Worm (Caenorhabditis elegans): Measurements from ENCODE around the gene syf-2.
A peak's percentile ranks its signal among the peaks of the same experiment; 100 is the strongest.

The syf-2 gene

ce11 chrIII:7207903-7208497, 46.1 kb upstream of the syf-2 start, which contains the start of gene rpl-6 (continued):
- TF ChIP-seq F44E2.7 (GFP tag; IDR thresholded peaks at IDR 0.05) (no peak), gei-8 (GFP tag; optimal IDR thresholded peaks at IDR 0.05) (peak; percentile 17), duxl-1 (tag; optimal IDR thresholded peaks at IDR 0.05; ENCODE audit: poor library complexity) (peak; percentile 64), egl-27 (tag; optimal IDR thresholded peaks at IDR 0.05) (peak; percentile 23), mdt-29 (GFP tag; IDR thresholded peaks at IDR 0.05) (no peak), daf-8 (GFP tag; IDR thresholded peaks at IDR 0.05) (no peak), nhr-6 (tag; optimal IDR thresholded peaks at IDR 0.05) (peak; percentile 90), ctbp-1 (GFP tag; IDR thresholded peaks at IDR 0.05) (peak; percentile 46; the same call in 1 of the 2 replicates), tra-1 (GFP tag; IDR thresholded peaks at IDR 0.05) (peak; percentile 20; the same call in 1 of the 2 replicates), zag-1 (tag; optimal IDR thresholded peaks at IDR 0.05) (no peak), hlh-11 (tag; optimal IDR thresholded peaks at IDR 0.05) (peak; percentile 74), nhr-41 (GFP tag; IDR thresholded peaks at IDR 0.05) (no peak)

ce11 chrIII:7203130-7203775, 41.3 kb upstream of the syf-2 start:
- TF ChIP-seq ztf-11 (tag; optimal IDR thresholded peaks at IDR 0.05) (no peak), hmg-1.1 (GFP tag; IDR thresholded peaks at IDR 0.05) (no peak), dmd-8 (GFP tag; IDR thresholded peaks at IDR 0.05) (no peak), vab-7 (GFP tag; IDR thresholded peaks at IDR 0.05) (no peak), ceh-32 (tag; optimal IDR thresholded peaks at IDR 0.05; ENCODE audit: poor library complexity) (no peak), tra-1 (GFP tag; IDR thresholded peaks at IDR 0.05) (0 out of 2 replicates have a peak, but pooled peaks have one; percentile 37), nhr-28 (tag; optimal IDR thresholded peaks at IDR 0.05) (peak; percentile 66), ZK337.2 (GFP tag; IDR thresholded peaks at IDR 0.05) (no peak), hlh-11 (tag; optimal IDR thresholded peaks at IDR 0.05) (peak; percentile 35), hif-1 (tag; optimal IDR thresholded peaks at IDR 0.05) (no peak), aha-1 (tag) (peak; percentile 95), lsy-2 (tag; optimal IDR thresholded peaks at IDR 0.05) (peak in 1 of 2 experiments; percentile 49), pqm-1 (tag; optimal IDR thresholded peaks at IDR 0.05) (no peak), dve-1 (tag; optimal IDR thresholded peaks at IDR 0.05; ENCODE audit: insufficient read depth) (no peak), ces-1 (GFP tag; optimal IDR thresholded peaks at IDR 0.05) (no peak), hlh-30 (tag; optimal IDR thresholded peaks at IDR 0.05; ENCODE audit: insufficient read depth) (peak; percentile 17), lim-7 (GFP tag; IDR thresholded peaks at IDR 0.05) (no peak), mes-2 (tag; optimal IDR thresholded peaks at IDR 0.05; ENCODE audit: poor library complexity, severe bottlenecking) (no peak), dpl-1 (GFP tag; optimal IDR thresholded peaks at IDR 0.05) (peak; percentile 7), Y48G9A.11 (GFP tag; IDR thresholded peaks at IDR 0.05) (no peak), nhr-42 (GFP tag; IDR thresholded peaks at IDR 0.05) (no peak), mxl-3 (GFP tag; optimal IDR thresholded peaks at IDR 0.05) (peak; percentile 37), zag-1 (tag; optimal IDR thresholded peaks at IDR 0.05) (no peak), lin-38 (GFP tag; IDR thresholded peaks at IDR 0.05) (no peak), egl-43 (GFP tag; IDR thresholded peaks at IDR 0.05) (no peak), unc-39 (tag; optimal IDR thresholded peaks at IDR 0.05) (no peak), R02D3.7 (tag; optimal IDR thresholded peaks at IDR 0.05) (no peak), cey-2 (tag; optimal IDR thresholded peaks at IDR 0.05; ENCODE audit: borderline replicate concordance, insufficient read depth) (peak; percentile 73), mdl-1 (tag; optimal IDR thresholded peaks at IDR 0.05) (peak in 1 of 2 experiments; percentile 50), fkh-10 (GFP tag; optimal IDR thresholded peaks at IDR 0.05) (no peak), dmd-6 (GFP tag; IDR thresholded peaks at IDR 0.05) (no peak)

Data from whole organism, L4 larva.